Fruit fly (Drosophila melanogaster): ENCODE measurements around the gene Cwc25.

- TF ChIP-seq EcR (GFP tag; optimal IDR thresholded peaks at IDR 0.05) (no peak), pan (optimal IDR thresholded peaks at IDR 0.05) (no peak), CG8478 (optimal IDR thresholded peaks at IDR 0.05) (no peak)
These were observed 7.3 kb upstream of the Cwc25 start for dm6 chr2L:2737561-2737960.

Data from whole organism.